Fruit fly (Drosophila melanogaster) whole organism, prepupa: Measurements from ENCODE around the gene fng.

Experiments
- CG6163 ChIP-seq: fragments of 200-800 bp; sonication (Bioruptor generic); IDR thresholded peaks from 3 replicates; pipeline ENCODE4 v1.3.6; 2022; ENCODE audit warnings: missing biosample characterization, missing genetic modification characterization
- Ets21C ChIP-seq: fragments of 200-800 bp; sonication (Bioruptor generic); optimal IDR thresholded peaks from 3 replicates; lab custom pipeline; 2016; ENCODE audit warnings: missing biosample characterization, missing genetic modification characterization

DNA sequence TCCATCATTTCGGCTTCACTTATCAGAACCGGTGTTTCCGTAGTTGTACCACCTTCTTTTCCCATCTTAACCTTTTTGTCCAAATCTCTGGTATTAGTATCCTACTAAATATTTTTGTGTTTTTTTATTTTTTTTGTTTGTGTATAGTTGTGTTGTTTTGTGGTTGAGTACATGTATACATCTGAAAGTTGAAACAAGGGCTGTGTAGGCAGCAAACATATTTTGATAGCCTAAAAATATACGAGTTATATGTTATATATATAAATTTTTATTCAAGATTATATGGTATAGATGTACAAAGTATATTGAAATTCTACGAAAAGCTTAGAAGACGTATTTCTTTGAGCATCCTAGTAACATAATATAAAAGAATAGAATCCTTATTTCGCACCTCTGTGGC, 21.3 kb upstream of the fng start, which contains the start of gene CG33287:
- TF ChIP-seq Ets21C (GFP tag; lab: Kevin White, UChicago) (no peak), CG6163 (no peak)
